Worm (Caenorhabditis elegans) whole organism, young adult: ENCODE measurements around the gene F55A11.8.

Source experiments
- B0019.2 ChIP-seq: fragments of 200-800 bp; sonication (Bioruptor generic); conservative IDR thresholded peaks from 2 replicates; pipeline ENCODE4 v1.3.6; 2022; ENCODE audit warnings: missing genetic modification reagents, missing genetic modification characterization, missing compliant biosample characterization
- B0035.1 ChIP-seq: sonication (generic microtip); optimal IDR thresholded peaks from 2 replicates; lab custom pipeline; 2016; ENCODE audit warnings: missing genetic modification characterization, mild to moderate bottlenecking, missing compliant biosample characterization, missing genotype, missing genetic modification reagents
- B0336.3 ChIP-seq: fragments of 200-800 bp; sonication (Bioruptor generic); IDR thresholded peaks from 2 replicates; pipeline ENCODE4 v1.3.6; 2022; ENCODE audit warnings: missing genetic modification characterization, missing compliant biosample characterization
- F22D6.2 ChIP-seq: sonication (generic microtip); optimal IDR thresholded peaks from 2 replicates; lab custom pipeline; 2016; ENCODE audit warnings: mild to moderate bottlenecking, missing genetic modification characterization, missing compliant biosample characterization
- F23B12.7 ChIP-seq: sonication (generic microtip); optimal IDR thresholded peaks from 2 replicates; lab custom pipeline; 2017; ENCODE audit warnings: missing genetic modification characterization, mild to moderate bottlenecking, missing compliant biosample characterization, antibody characterized with exemption, moderate library complexity; ENCODE audit not compliant: insufficient read depth
- F49E8.2 ChIP-seq: sonication (generic microtip); optimal IDR thresholded peaks from 3 replicates; lab custom pipeline; 2017; ENCODE audit warnings: missing genetic modification characterization, mild to moderate bottlenecking, missing compliant biosample characterization, antibody characterized with exemption, moderate library complexity; ENCODE audit not compliant: insufficient read depth
- K12H6.12 ChIP-seq: fragments of 200-800 bp; sonication (Bioruptor generic); optimal IDR thresholded peaks from 2 replicates; lab custom pipeline; 2018; ENCODE audit warnings: mild to moderate bottlenecking, missing genetic modification characterization, missing compliant biosample characterization
- T26A5.8 ChIP-seq: sonication (generic microtip); optimal IDR thresholded peaks from 2 replicates; lab custom pipeline; 2016; ENCODE audit warnings: missing genetic modification characterization, missing compliant biosample characterization
- ZK185.1 ChIP-seq: sonication (generic microtip); optimal IDR thresholded peaks from 2 replicates; lab custom pipeline; 2016; ENCODE audit warnings: mild to moderate bottlenecking, missing genetic modification characterization, missing compliant biosample characterization; ENCODE audit not compliant: poor library complexity, severe bottlenecking
- ama-1 ChIP-seq, 3 experiments: fragments of 150-350 bp in 1 of 3; sonication (generic microtip) in 2 of 3; optimal IDR thresholded peaks; 2 replicates each; lab custom pipeline; 2014 to 2018; ENCODE audit warnings: missing biosample characterization in 2 of 3, missing genetic modification characterization in 2 of 3, missing genetic modification reagents in 2 of 3
- atf-7 ChIP-seq: sonication (generic microtip); optimal IDR thresholded peaks from 2 replicates; lab custom pipeline; 2017; ENCODE audit warnings: mild to moderate bottlenecking, missing genetic modification characterization, missing compliant biosample characterization
- cebp-1 ChIP-seq, 2 experiments: fragments of 200-800 bp in 1 of 2; sonication (Bioruptor generic) in 1 of 2; sonication (generic microtip) in 1 of 2; IDR thresholded peaks in 1 of 2; optimal IDR thresholded peaks in 1 of 2; 2 replicates each; pipeline versions ENCODE4 v1.3.6 to Lab custom; 2017 to 2022; ENCODE audit warnings: missing compliant biosample characterization in 2 of 2, missing genetic modification characterization in 2 of 2, mild to moderate bottlenecking in 1 of 2, missing genetic modification reagents in 1 of 2, moderate library complexity in 1 of 2
- ceh-40 ChIP-seq: fragments of 200-800 bp; sonication (Bioruptor generic); IDR thresholded peaks from 2 replicates; pipeline ENCODE4 v1.3.6; 2022; ENCODE audit warnings: missing genetic modification characterization, missing compliant biosample characterization
- ceh-91 ChIP-seq: fragments of 200-800 bp; sonication (Bioruptor generic); IDR thresholded peaks from 2 replicates; pipeline ENCODE4 v1.3.6; 2022; ENCODE audit warnings: missing genetic modification reagents, missing genetic modification characterization, missing compliant biosample characterization
- die-1 ChIP-seq: sonication (generic microtip); optimal IDR thresholded peaks from 2 replicates; lab custom pipeline; 2016; ENCODE audit warnings: missing genotype, mild to moderate bottlenecking, missing genetic modification characterization, missing compliant biosample characterization
- dpl-1 ChIP-seq: fragments of 150-350 bp; optimal IDR thresholded peaks from 2 replicates; lab custom pipeline; 2014; ENCODE audit warnings: missing biosample characterization, missing genetic modification reagents, missing genetic modification characterization
- efl-1 ChIP-seq: fragments of 150-350 bp; optimal IDR thresholded peaks from 2 replicates; lab custom pipeline; 2014; ENCODE audit warnings: missing biosample characterization, missing genetic modification reagents, missing genetic modification characterization
- egl-18 ChIP-seq: fragments of 200-800 bp; sonication (Bioruptor generic); IDR thresholded peaks from 2 replicates; pipeline ENCODE4 v1.3.6; 2022; ENCODE audit warnings: missing genetic modification reagents, missing genetic modification characterization, missing compliant biosample characterization
- ekl-4 ChIP-seq: fragments of 200-800 bp; sonication (Bioruptor generic); IDR thresholded peaks from 2 replicates; pipeline ENCODE4 v1.3.6; 2022; ENCODE audit warnings: missing genetic modification reagents, missing genetic modification characterization, missing compliant biosample characterization
- ets-4 ChIP-seq: fragments of 200-800 bp; sonication (Bioruptor generic); optimal IDR thresholded peaks from 2 replicates; lab custom pipeline; 2018; ENCODE audit warnings: mild to moderate bottlenecking, missing genetic modification characterization, missing compliant biosample characterization
- him-1 ChIP-seq: sonication (generic microtip); optimal IDR thresholded peaks from 2 replicates; lab custom pipeline; 2016; ENCODE audit warnings: missing genotype, missing genetic modification reagents, missing genetic modification characterization, missing compliant biosample characterization
- hmg-20 ChIP-seq: fragments of 200-800 bp; sonication (Bioruptor generic); IDR thresholded peaks from 2 replicates; pipeline ENCODE4 v1.3.6; 2022; ENCODE audit warnings: missing genetic modification reagents, missing genetic modification characterization, missing compliant biosample characterization
- lag-1 ChIP-seq: fragments of 200-800 bp; sonication (Bioruptor generic); IDR thresholded peaks from 2 replicates; pipeline ENCODE4 v1.3.6; 2022; ENCODE audit warnings: missing genetic modification reagents, missing genetic modification characterization, missing compliant biosample characterization
- lin-40 ChIP-seq: sonication (generic microtip); optimal IDR thresholded peaks from 2 replicates; lab custom pipeline; 2016; ENCODE audit warnings: missing genetic modification characterization, mild to moderate bottlenecking, missing compliant biosample characterization, missing genotype, missing genetic modification reagents
- madf-6 ChIP-seq: fragments of 200-800 bp; sonication (Bioruptor generic); IDR thresholded peaks from 2 replicates; pipeline ENCODE4 v1.3.6; 2022; ENCODE audit warnings: missing genetic modification reagents, missing genetic modification characterization, missing compliant biosample characterization
- madf-8 ChIP-seq: fragments of 200-800 bp; sonication (Bioruptor generic); conservative IDR thresholded peaks from 2 replicates; pipeline ENCODE4 v1.3.6; 2022; ENCODE audit warnings: missing genetic modification reagents, missing genetic modification characterization, missing compliant biosample characterization
- mes-4 ChIP-seq: sonication (generic microtip); optimal IDR thresholded peaks from 2 replicates; lab custom pipeline; 2016; ENCODE audit warnings: missing genotype, missing genetic modification characterization, missing compliant biosample characterization
- nfya-1 ChIP-seq: sonication (generic microtip); optimal IDR thresholded peaks from 2 replicates; lab custom pipeline; 2017; ENCODE audit warnings: antibody characterized with exemption, missing compliant biosample characterization, missing genetic modification characterization, borderline replicate concordance; ENCODE audit not compliant: insufficient read depth
- nfya-2 ChIP-seq: fragments of 200-800 bp; sonication (Bioruptor generic); IDR thresholded peaks from 2 replicates; pipeline ENCODE4 v1.3.6; 2022; ENCODE audit warnings: missing genetic modification reagents, missing genetic modification characterization, missing compliant biosample characterization
- nfyb-1 ChIP-seq: fragments of 200-800 bp; sonication (Bioruptor generic); IDR thresholded peaks from 2 replicates; pipeline ENCODE4 v1.3.6; 2022; ENCODE audit warnings: missing genetic modification reagents, missing genetic modification characterization, missing compliant biosample characterization
- nhr-80 ChIP-seq: sonication (generic microtip); optimal IDR thresholded peaks from 2 replicates; lab custom pipeline; 2016; ENCODE audit warnings: missing genetic modification characterization, missing compliant biosample characterization
- pbrm-1 ChIP-seq: fragments of 200-800 bp; sonication (Bioruptor generic); IDR thresholded peaks from 2 replicates; pipeline ENCODE4 v1.3.6; 2022; ENCODE audit warnings: missing genetic modification reagents, missing genetic modification characterization, missing compliant biosample characterization
- pha-4 ChIP-seq: fragments of 150-350 bp; sonication (generic microtip); optimal IDR thresholded peaks from 2 replicates; lab custom pipeline; 2014; ENCODE audit warnings: missing biosample characterization, missing genetic modification reagents, missing genetic modification characterization
- repo-1 ChIP-seq: sonication (generic microtip); optimal IDR thresholded peaks from 2 replicates; lab custom pipeline; 2017; ENCODE audit warnings: mild to moderate bottlenecking, missing genetic modification characterization, missing compliant biosample characterization
- sdz-38 ChIP-seq: sonication (generic microtip); optimal IDR thresholded peaks from 2 replicates; lab custom pipeline; 2016; ENCODE audit warnings: missing genotype, missing genetic modification characterization, missing compliant biosample characterization
- snpc-1.1 ChIP-seq: sonication (generic microtip); optimal IDR thresholded peaks from 2 replicates; lab custom pipeline; 2017; ENCODE audit warnings: missing genetic modification characterization, mild to moderate bottlenecking, missing compliant biosample characterization, antibody characterized with exemption, moderate library complexity, missing genotype, missing genetic modification reagents; ENCODE audit not compliant: insufficient read depth
- snpc-1.3 ChIP-seq: sonication (generic microtip); optimal IDR thresholded peaks from 2 replicates; lab custom pipeline; 2017; ENCODE audit warnings: missing genetic modification characterization, mild to moderate bottlenecking, missing compliant biosample characterization, antibody characterized with exemption, moderate library complexity, missing genotype, missing genetic modification reagents; ENCODE audit not compliant: insufficient read depth
- snpc-3.4 ChIP-seq: sonication (generic microtip); optimal IDR thresholded peaks from 2 replicates; lab custom pipeline; 2017; ENCODE audit warnings: missing genetic modification characterization, mild to moderate bottlenecking, missing compliant biosample characterization, antibody characterized with exemption, moderate library complexity, missing genotype, missing genetic modification reagents
- snpc-4 ChIP-seq, 5 experiments: fragments of 150-350 bp in 1 of 5; sonication (generic microtip) in 4 of 5; optimal IDR thresholded peaks; 2 replicates each; lab custom pipeline; 2014 to 2018; ENCODE audit warnings: missing genetic modification characterization in 5 of 5, missing biosample characterization in 3 of 5, antibody characterized with exemption in 2 of 5, mild to moderate bottlenecking in 2 of 5, missing compliant biosample characterization in 2 of 5, missing genotype in 2 of 5, moderate library complexity in 2 of 5, missing genetic modification reagents in 1 of 5
- somi-1 ChIP-seq: fragments of 200-800 bp; sonication (Bioruptor generic); optimal IDR thresholded peaks from 2 replicates; lab custom pipeline; 2018; ENCODE audit warnings: mild to moderate bottlenecking, missing genetic modification characterization, missing compliant biosample characterization
- tbx-9 ChIP-seq: sonication (generic microtip); optimal IDR thresholded peaks from 2 replicates; lab custom pipeline; 2016; ENCODE audit warnings: borderline replicate concordance, missing genetic modification characterization, inconsistent platforms, missing compliant biosample characterization
- zfh-2 ChIP-seq: fragments of 200-800 bp; sonication (Bioruptor generic); conservative IDR thresholded peaks from 2 replicates; pipeline ENCODE4 v1.3.6; 2022; ENCODE audit warnings: missing genetic modification reagents, missing genetic modification characterization, missing compliant biosample characterization
- ztf-18 ChIP-seq: sonication (generic microtip); optimal IDR thresholded peaks from 2 replicates; lab custom pipeline; 2016; ENCODE audit warnings: missing genotype, mild to moderate bottlenecking, missing genetic modification characterization, missing compliant biosample characterization
- ztf-22 ChIP-seq: fragments of 200-800 bp; sonication (Bioruptor generic); optimal IDR thresholded peaks from 2 replicates; lab custom pipeline; 2018; ENCODE audit warnings: mild to moderate bottlenecking, missing genetic modification characterization, moderate library complexity, missing compliant biosample characterization
- ztf-25 ChIP-seq: fragments of 200-800 bp; sonication (Bioruptor generic); IDR thresholded peaks from 2 replicates; pipeline ENCODE4 v1.3.6; 2022; ENCODE audit warnings: missing genetic modification reagents, missing genetic modification characterization, missing compliant biosample characterization

Gene F55A11.8

DNA sequence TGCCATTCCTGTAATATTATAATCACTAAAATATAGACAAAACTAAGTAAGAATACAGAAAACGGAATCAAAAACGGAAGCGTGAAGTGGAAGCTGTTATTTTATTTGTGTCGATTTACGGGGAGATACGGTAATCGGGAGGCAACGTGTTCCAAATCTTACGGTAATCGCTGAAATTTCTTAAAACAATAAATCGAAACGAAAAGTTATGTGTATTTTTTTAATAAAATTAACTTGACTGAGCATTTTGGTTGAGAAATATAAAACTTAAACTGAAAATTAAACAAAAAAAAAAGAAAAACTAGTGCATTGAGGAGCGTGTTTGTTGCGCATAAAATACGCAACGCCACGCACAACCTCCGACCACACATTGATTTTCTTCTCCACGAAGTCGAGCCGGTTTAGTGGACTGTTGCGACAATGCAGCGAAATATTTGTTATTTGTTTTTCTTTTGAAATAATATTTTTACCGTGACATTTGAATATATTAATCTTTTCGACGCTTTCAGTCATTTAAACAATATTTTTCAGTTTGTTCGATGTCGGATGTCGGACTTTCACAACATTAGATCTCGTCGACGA, 23.5 kb upstream of the F55A11.8 start, which contains the start of the genes F55A11.1 and syx-5 (continued):
- peak; percentile 95 for TF ChIP-seq lin-40 (tag; lab: Kevin White, UChicago)
- peak; percentile 15 for TF ChIP-seq snpc-1.1
- TF ChIP-seq ceh-40 (GFP tag; lab: Robert Waterston, UW): no peak
- TF ChIP-seq efl-1 (GFP tag; lab: Kevin White, UChicago): peak; percentile 33
- TF ChIP-seq nfyb-1 (GFP tag; lab: Robert Waterston, UW): peak; percentile 84
- TF ChIP-seq nfya-2: no peak
- TF ChIP-seq F23B12.7 (tag; lab: Kevin White, UChicago): no peak
- TF ChIP-seq ekl-4 (GFP tag; lab: Robert Waterston, UW): peak; percentile 73; the same call in 1 of the 2 replicates
- TF ChIP-seq him-1 (tag; lab: Kevin White, UChicago): peak; percentile 29
- TF ChIP-seq F22D6.2 (tag; lab: Kevin White, UChicago): peak; percentile 34
- TF ChIP-seq snpc-4 (GFP tag; optimal IDR thresholded peaks at IDR 0.05; lab: Kevin White, UChicago): no peak
- peak; percentile 2 to 82 (median 52) for TF ChIP-seq snpc-4 (tag; optimal IDR thresholded peaks at IDR 0.05; lab: Kevin White, UChicago)
- peak; percentile 45 for TF ChIP-seq ztf-18 (tag; lab: Kevin White, UChicago)
- TF ChIP-seq B0336.3 (GFP tag; lab: Robert Waterston, UW): peak; percentile 71
- no peak for TF ChIP-seq ztf-25 (GFP tag; lab: Robert Waterston, UW)
- TF ChIP-seq ztf-22 (GFP tag; lab: Kevin White, UChicago): no peak
- peak; percentile 72 for TF ChIP-seq madf-6
- TF ChIP-seq pha-4: no peak
- no peak for TF ChIP-seq tbx-9 (tag; lab: Kevin White, UChicago)
- TF ChIP-seq ama-1 (optimal IDR thresholded peaks at IDR 0.05; lab: Kevin White, UChicago): no peak
- no peak for TF ChIP-seq ama-1 (GFP tag; optimal IDR thresholded peaks at IDR 0.05; lab: Kevin White, UChicago)
- peak; percentile 63 for TF ChIP-seq nhr-80 (tag; lab: Kevin White, UChicago)
- no peak for TF ChIP-seq ceh-91 (GFP tag; lab: Robert Waterston, UW)
- TF ChIP-seq B0019.2 (GFP tag; lab: Robert Waterston, UW): peak; percentile 68
- no peak for TF ChIP-seq mes-4
- TF ChIP-seq lag-1 (GFP tag; lab: Robert Waterston, UW): no peak
- TF ChIP-seq B0035.1 (tag; lab: Kevin White, UChicago): peak; percentile 7
- TF ChIP-seq snpc-3.4 (tag; lab: Kevin White, UChicago): peak; percentile 1
- TF ChIP-seq cebp-1 (GFP tag; IDR thresholded peaks at IDR 0.05; lab: Robert Waterston, UW): no peak
- TF ChIP-seq cebp-1 (tag; optimal IDR thresholded peaks at IDR 0.05; lab: Kevin White, UChicago): peak; percentile 74
- TF ChIP-seq madf-8: peak; percentile 34; the same call in 1 of the 2 replicates
- peak; percentile 36 for TF ChIP-seq F49E8.2 (tag; lab: Kevin White, UChicago)
- TF ChIP-seq T26A5.8 (tag; lab: Kevin White, UChicago): no peak
- no peak for TF ChIP-seq die-1 (tag; lab: Kevin White, UChicago)
- TF ChIP-seq zfh-2: no peak
- TF ChIP-seq sdz-38 (tag; lab: Kevin White, UChicago): no peak
- TF ChIP-seq atf-7: peak; percentile 62
- peak; percentile 87 for TF ChIP-seq pbrm-1 (GFP tag; lab: Robert Waterston, UW)
- TF ChIP-seq snpc-1.3 (tag; lab: Kevin White, UChicago): no peak
- TF ChIP-seq ZK185.1: peak; percentile 22
- TF ChIP-seq somi-1 (GFP tag; lab: Kevin White, UChicago): peak; percentile 45
- no peak for TF ChIP-seq ets-4 (GFP tag; lab: Kevin White, UChicago)
- TF ChIP-seq repo-1: peak; percentile 92
- TF ChIP-seq dpl-1: peak; percentile 30
- TF ChIP-seq K12H6.12: peak; percentile 65
- peak; percentile 53; the same call in 1 of the 2 replicates for TF ChIP-seq hmg-20 (GFP tag; lab: Robert Waterston, UW)
- TF ChIP-seq nfya-1 (tag; lab: Kevin White, UChicago): no peak
- TF ChIP-seq egl-18 (GFP tag; lab: Robert Waterston, UW): no peak
